Worm (Caenorhabditis elegans) whole organism, early embryonic: ENCODE measurements around the gene C03A3.1.

Experiments
- B0310.2 ChIP-seq: sonication (generic microtip); optimal IDR thresholded peaks from 2 replicates; lab custom pipeline; 2016; ENCODE audit warnings: mild to moderate bottlenecking, missing genetic modification characterization, missing compliant biosample characterization
- F13C5.2 ChIP-seq: sonication (generic microtip); optimal IDR thresholded peaks from 2 replicates; lab custom pipeline; 2017; ENCODE audit warnings: mild to moderate bottlenecking, missing genetic modification characterization, inconsistent platforms, missing compliant biosample characterization
- ama-1 ChIP-seq: fragments of 150-350 bp; optimal IDR thresholded peaks from 2 replicates; lab custom pipeline; 2014
- ceh-13 ChIP-seq: fragments of 200-800 bp; sonication (Bioruptor generic); optimal IDR thresholded peaks from 2 replicates; lab custom pipeline; 2018; ENCODE audit warnings: mild to moderate bottlenecking, missing genetic modification characterization, missing compliant biosample characterization
- ceh-36 ChIP-seq: sonication (generic microtip); optimal IDR thresholded peaks from 2 replicates; lab custom pipeline; 2016; ENCODE audit warnings: missing genetic modification characterization, inconsistent platforms, missing compliant biosample characterization
- ets-7 ChIP-seq: sonication (generic microtip); optimal IDR thresholded peaks from 2 replicates; lab custom pipeline; 2016; ENCODE audit warnings: missing genotype, missing genetic modification characterization, missing compliant biosample characterization
- flt-1 ChIP-seq: fragments of 200-800 bp; sonication (Bioruptor generic); IDR thresholded peaks from 2 replicates; pipeline ENCODE4 v1.3.6; 2022; ENCODE audit warnings: missing genetic modification characterization, missing compliant biosample characterization
- hmbx-1 ChIP-seq: sonication (generic microtip); optimal IDR thresholded peaks from 2 replicates; lab custom pipeline; 2016; ENCODE audit warnings: mild to moderate bottlenecking, missing genetic modification characterization, missing compliant biosample characterization
- hnd-1 ChIP-seq: sonication (generic microtip); optimal IDR thresholded peaks from 2 replicates; lab custom pipeline; 2016; ENCODE audit warnings: missing genetic modification characterization, missing compliant biosample characterization
- pes-1 ChIP-seq: fragments of 200-800 bp; sonication (Bioruptor generic); IDR thresholded peaks from 2 replicates; pipeline ENCODE4 v1.3.6; 2022; ENCODE audit warnings: missing genetic modification reagents, missing genetic modification characterization, missing compliant biosample characterization
- sea-1 ChIP-seq: fragments of 200-800 bp; sonication (Bioruptor generic); conservative IDR thresholded peaks from 2 replicates; pipeline ENCODE4 v1.3.6; 2022; ENCODE audit warnings: missing genetic modification characterization, missing compliant biosample characterization
- tbx-11 ChIP-seq: fragments of 200-800 bp; sonication (Bioruptor generic); IDR thresholded peaks from 2 replicates; pipeline ENCODE4 v1.3.6; 2022; ENCODE audit warnings: missing genetic modification characterization, missing compliant biosample characterization
- tbx-37 ChIP-seq: fragments of 200-800 bp; sonication (Bioruptor generic); conservative IDR thresholded peaks from 2 replicates; pipeline ENCODE4 v1.3.6; 2022; ENCODE audit warnings: missing genetic modification reagents, missing genetic modification characterization, missing compliant biosample characterization
- tra-4 ChIP-seq: sonication (generic microtip); optimal IDR thresholded peaks from 2 replicates; lab custom pipeline; 2017; ENCODE audit warnings: missing genetic modification characterization, missing compliant biosample characterization

- TF ChIP-seq tbx-11 (GFP tag; lab: Robert Waterston, UW): no peak
- TF ChIP-seq pes-1: no peak
- no peak for TF ChIP-seq hnd-1 (tag; lab: Kevin White, UChicago)
- no peak for TF ChIP-seq ama-1 (lab: Kevin White, UChicago)
- peak; percentile 41 for TF ChIP-seq ceh-36 (tag; lab: Kevin White, UChicago)
- TF ChIP-seq ets-7 (tag; lab: Kevin White, UChicago): no peak
- peak; percentile 51 for TF ChIP-seq F13C5.2 (tag; lab: Kevin White, UChicago)
- TF ChIP-seq tra-4: no peak
- TF ChIP-seq hmbx-1 (tag; lab: Kevin White, UChicago): no peak
- TF ChIP-seq ceh-13 (GFP tag; lab: Kevin White, UChicago): no peak
- TF ChIP-seq flt-1 (GFP tag; lab: Robert Waterston, UW): no peak
- TF ChIP-seq tbx-37 (GFP tag; lab: Robert Waterston, UW): no peak
- TF ChIP-seq sea-1 (GFP tag; lab: Robert Waterston, UW): no peak
- no peak for TF ChIP-seq B0310.2
Measured at ce11 chrX:11257071-11257470, at the start of gene C03A3.1.
